Worm (Caenorhabditis elegans) whole organism, mixed stage, embryonic: ENCODE measurements around the gene nhr-285.
A peak's percentile ranks its signal among the peaks of the same experiment; 100 is the strongest.
"Not testable (repeated sequence)": the region's sequence is repeated elsewhere in the genome, so short reads cannot be mapped to it uniquely, and the experiment has no call there.

ENCODE experiments used
- M03D4.4 ChIP-seq: sonication (generic microtip); optimal IDR thresholded peaks from 2 replicates; lab custom pipeline; 2017; ENCODE audit warnings: mild to moderate bottlenecking, missing genetic modification characterization, missing compliant biosample characterization
- bed-3 ChIP-seq: fragments of 200-800 bp; sonication (Bioruptor generic); optimal IDR thresholded peaks from 3 replicates; lab custom pipeline; 2018; ENCODE audit warnings: mild to moderate bottlenecking, missing genetic modification characterization, moderate library complexity, missing compliant biosample characterization
- ceh-39 ChIP-seq: fragments of 150-350 bp; optimal IDR thresholded peaks from 2 replicates; lab custom pipeline; 2014; ENCODE audit warnings: missing biosample characterization, missing genetic modification characterization
- ceh-43 ChIP-seq: fragments of 200-800 bp; sonication (Bioruptor generic); optimal IDR thresholded peaks from 2 replicates; lab custom pipeline; 2018; ENCODE audit warnings: mild to moderate bottlenecking, missing genetic modification characterization, moderate library complexity, missing compliant biosample characterization
- ces-1 ChIP-seq: fragments of 150-350 bp; optimal IDR thresholded peaks from 2 replicates; lab custom pipeline; 2014; ENCODE audit warnings: missing biosample characterization, missing genetic modification reagents, missing genetic modification characterization
- cnd-1 ChIP-seq: fragments of 200-800 bp; sonication (Bioruptor generic); optimal IDR thresholded peaks from 2 replicates; lab custom pipeline; 2018; ENCODE audit warnings: mild to moderate bottlenecking, missing genetic modification characterization, missing compliant biosample characterization
- drap-1 ChIP-seq: fragments of 200-800 bp; sonication (Bioruptor generic); optimal IDR thresholded peaks from 3 replicates; lab custom pipeline; 2018; ENCODE audit warnings: mild to moderate bottlenecking, missing genetic modification characterization, missing compliant biosample characterization
- elt-1 ChIP-seq: sonication (generic microtip); optimal IDR thresholded peaks from 2 replicates; lab custom pipeline; 2017; ENCODE audit warnings: missing genetic modification characterization, mild to moderate bottlenecking, missing compliant biosample characterization, antibody characterized with exemption, moderate library complexity, borderline replicate concordance; ENCODE audit not compliant: insufficient read depth
- elt-3 ChIP-seq: fragments of 150-350 bp; optimal IDR thresholded peaks from 2 replicates; lab custom pipeline; 2014; ENCODE audit warnings: missing biosample characterization, missing genetic modification characterization
- flh-1 ChIP-seq: fragments of 200-800 bp; sonication (Bioruptor generic); optimal IDR thresholded peaks from 2 replicates; lab custom pipeline; 2018; ENCODE audit warnings: mild to moderate bottlenecking, missing genetic modification characterization, moderate library complexity, missing compliant biosample characterization
- ham-2 ChIP-seq: fragments of 200-800 bp; sonication (Bioruptor generic); optimal IDR thresholded peaks from 2 replicates; lab custom pipeline; 2018; ENCODE audit warnings: mild to moderate bottlenecking, missing genetic modification characterization, missing compliant biosample characterization
- hlh-1 ChIP-seq: fragments of 150-350 bp; optimal IDR thresholded peaks from 2 replicates; lab custom pipeline; 2014; ENCODE audit warnings: missing biosample characterization, missing genetic modification reagents, missing genetic modification characterization
- lin-32 ChIP-seq: fragments of 200-800 bp; sonication (Bioruptor generic); optimal IDR thresholded peaks from 2 replicates; lab custom pipeline; 2018; ENCODE audit warnings: mild to moderate bottlenecking, missing genetic modification characterization, missing compliant biosample characterization
- mab-5 ChIP-seq: fragments of 150-350 bp; optimal IDR thresholded peaks from 2 replicates; lab custom pipeline; 2014; ENCODE audit warnings: missing biosample characterization, missing genetic modification characterization
- mep-1 ChIP-seq: fragments of 150-350 bp; optimal IDR thresholded peaks from 2 replicates; lab custom pipeline; 2017; ENCODE audit warnings: missing biosample characterization, missing genetic modification reagents, missing genetic modification characterization, inconsistent platforms
- nhr-12 ChIP-seq: fragments of 150-350 bp; optimal IDR thresholded peaks from 2 replicates; lab custom pipeline; 2014; ENCODE audit warnings: missing biosample characterization, missing genetic modification characterization
- nhr-2 ChIP-seq: fragments of 150-350 bp; optimal IDR thresholded peaks from 2 replicates; lab custom pipeline; 2014; ENCODE audit warnings: missing biosample characterization, missing genetic modification characterization
- nhr-237 ChIP-seq: fragments of 150-350 bp; optimal IDR thresholded peaks from 2 replicates; lab custom pipeline; 2014; ENCODE audit warnings: missing biosample characterization, missing genetic modification characterization
- nhr-28 ChIP-seq: fragments of 150-350 bp; optimal IDR thresholded peaks from 2 replicates; lab custom pipeline; 2014; ENCODE audit warnings: missing biosample characterization, missing genetic modification characterization
- nhr-76 ChIP-seq: sonication (generic microtip); optimal IDR thresholded peaks from 2 replicates; lab custom pipeline; 2017; ENCODE audit warnings: missing biosample characterization, missing genetic modification characterization
- pha-4 ChIP-seq: fragments of 150-350 bp; optimal IDR thresholded peaks from 2 replicates; lab custom pipeline; 2018; ENCODE audit warnings: missing biosample characterization, missing genetic modification reagents, missing genetic modification characterization
- sem-2 ChIP-seq: fragments of 200-800 bp; sonication (Bioruptor generic); optimal IDR thresholded peaks from 2 replicates; lab custom pipeline; 2018; ENCODE audit warnings: mild to moderate bottlenecking, missing genetic modification characterization, missing compliant biosample characterization
- snpc-4 ChIP-seq: fragments of 150-350 bp; optimal IDR thresholded peaks from 2 replicates; lab custom pipeline; 2014; ENCODE audit warnings: missing biosample characterization, missing genetic modification characterization
- sptf-1 ChIP-seq: sonication (generic microtip); optimal IDR thresholded peaks from 2 replicates; lab custom pipeline; 2017; ENCODE audit warnings: mild to moderate bottlenecking, missing genetic modification characterization, moderate library complexity, missing compliant biosample characterization
- tbx-8 ChIP-seq: fragments of 200-800 bp; sonication (Bioruptor generic); optimal IDR thresholded peaks from 2 replicates; lab custom pipeline; 2018; ENCODE audit warnings: mild to moderate bottlenecking, missing genetic modification characterization, moderate library complexity, missing compliant biosample characterization
- unc-39 ChIP-seq: fragments of 150-350 bp; optimal IDR thresholded peaks from 2 replicates; lab custom pipeline; 2014; ENCODE audit warnings: missing biosample characterization, missing genetic modification characterization
- zip-8 ChIP-seq: fragments of 150-350 bp; optimal IDR thresholded peaks from 2 replicates; lab custom pipeline; 2014; ENCODE audit warnings: missing biosample characterization, missing genetic modification characterization

The nhr-285 gene

DNA sequence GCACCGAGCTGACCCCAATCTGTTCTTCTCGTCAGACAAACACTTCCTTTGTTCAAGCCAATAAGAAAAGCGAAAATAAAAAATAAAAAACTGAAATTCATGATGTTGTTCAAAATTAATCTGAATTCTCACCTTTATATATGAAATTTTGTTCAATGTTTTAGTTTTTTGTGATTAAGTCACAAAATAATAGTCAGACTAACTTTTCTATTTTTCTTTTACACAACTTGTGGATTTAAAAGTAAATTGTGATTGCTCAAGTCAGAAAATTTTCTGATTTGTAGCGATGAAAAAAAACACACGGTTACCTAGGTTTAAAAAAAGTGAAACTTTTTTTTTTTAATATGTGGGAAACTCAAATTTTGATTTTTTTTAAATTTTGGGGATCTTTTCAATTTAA, 38.7 kb upstream of the nhr-285 start, which contains the start of gene abf-3:
Gene abf-3 (minus strand): TSS at position 101 of the 400 bp plus-strand sequence.
- TF ChIP-seq nhr-76 (tag; lab: Kevin White, UChicago) (no peak), tbx-8 (GFP tag; lab: Kevin White, UChicago) (no peak), unc-39 (no peak), elt-1 (no peak), flh-1 (GFP tag; lab: Kevin White, UChicago) (no peak), sptf-1 (no peak), pha-4 (tag; lab: Kevin White, UChicago) (no peak), ceh-39 (no peak), ces-1 (GFP tag; lab: Kevin White, UChicago) (no peak), cnd-1 (tag; lab: Kevin White, UChicago) (no peak), nhr-28 (tag; lab: Kevin White, UChicago) (no peak)

DNA sequence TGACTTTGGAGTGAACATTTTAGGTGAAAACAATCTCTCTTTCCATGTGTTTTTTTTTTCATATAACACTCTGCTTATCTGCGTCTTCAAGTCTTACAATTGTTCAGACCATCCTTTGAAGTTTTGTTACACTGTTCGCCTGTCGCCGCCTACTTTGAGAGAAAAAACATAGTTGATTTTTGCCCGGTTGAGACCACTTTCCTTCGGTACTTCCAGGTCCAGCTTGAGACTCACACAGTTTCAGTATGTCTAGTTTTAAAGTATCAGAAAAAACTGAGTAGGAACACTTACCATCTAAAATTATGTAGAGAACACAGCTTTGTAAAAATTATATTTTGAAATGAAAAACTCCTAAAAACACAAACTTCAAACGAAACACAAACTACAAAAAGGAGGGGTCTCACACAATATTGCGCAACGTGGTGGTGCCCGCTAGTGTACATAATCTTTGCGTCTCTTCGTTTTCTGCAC, 37.0 kb upstream of the nhr-285 start, which contains the start of the genes fbxa-69 and F54B8.4:
Gene fbxa-69 (minus strand): TSS at position 10 of the 471 bp plus-strand sequence.
Gene F54B8.4 (plus strand): TSS at position 421 of the 471 bp plus-strand sequence.
- TF ChIP-seq lin-32 (GFP tag; lab: Kevin White, UChicago) = no peak
- TF ChIP-seq drap-1 (GFP tag; lab: Kevin White, UChicago) = no peak
- peak; percentile 19 for TF ChIP-seq zip-8 (tag; lab: Kevin White, UChicago)

DNA sequence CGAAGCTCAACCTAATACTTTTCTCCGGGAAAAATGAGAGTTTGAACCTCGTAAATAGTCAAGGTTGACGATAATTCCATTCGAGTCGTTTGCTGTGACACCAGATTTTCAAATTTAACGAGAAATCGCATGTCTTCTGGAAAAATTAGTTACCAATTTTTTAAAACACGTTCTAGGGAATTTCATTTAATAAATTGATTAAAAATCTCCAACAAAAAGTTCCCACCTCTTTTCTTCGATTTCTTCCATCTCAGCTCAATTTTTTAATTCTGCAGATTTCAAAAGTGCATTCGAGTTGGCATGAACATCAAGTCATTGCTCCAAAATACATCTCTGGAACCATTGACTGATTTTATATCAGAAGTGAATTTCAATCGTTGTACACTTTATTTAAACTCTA, 33.0 kb upstream of the nhr-285 start, which contains the start of gene nhr-282:
Gene nhr-282 (plus strand): TSS at position 301 of the 400 bp plus-strand sequence.
- not testable (repeated sequence) for TF ChIP-seq tbx-8 (GFP tag; lab: Kevin White, UChicago); lin-32 (GFP tag; lab: Kevin White, UChicago); nhr-237
- TF ChIP-seq, all 35 proteins: peak for 0; not testable (repeated sequence) for 35

DNA sequence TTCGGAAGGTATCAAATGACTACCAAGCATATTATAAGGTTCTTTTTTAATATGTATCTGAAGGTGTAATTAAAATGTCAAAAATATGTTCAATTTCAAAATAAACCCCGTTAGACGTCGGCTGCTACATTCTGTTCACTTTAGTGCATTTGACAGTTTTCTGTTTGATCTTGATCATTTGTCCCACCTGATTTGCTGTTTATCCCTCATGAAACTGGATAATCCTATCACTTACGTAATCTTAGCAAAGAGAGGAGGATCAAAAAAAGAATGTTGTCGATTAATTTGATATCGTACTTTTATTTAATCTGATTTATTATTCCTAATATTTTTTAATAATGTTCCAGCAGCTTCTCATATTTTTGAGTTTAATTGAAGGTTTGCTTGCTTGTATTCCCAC, 31.4 kb upstream of the nhr-285 start, which contains the start of gene F54B8.1:
Gene F54B8.1 (plus strand): TSS at position 301 of the 400 bp plus-strand sequence.
- TF ChIP-seq snpc-4 (tag; lab: Kevin White, UChicago) = no peak
- no peak for TF ChIP-seq cnd-1 (tag; lab: Kevin White, UChicago)
- no peak for TF ChIP-seq elt-1
- no peak for TF ChIP-seq ces-1 (GFP tag; lab: Kevin White, UChicago)
- TF ChIP-seq pha-4 (tag; lab: Kevin White, UChicago) = no peak
- TF ChIP-seq hlh-1 (tag; lab: Kevin White, UChicago) = no peak
- TF ChIP-seq mep-1 (tag; lab: Kevin White, UChicago) = no peak
- TF ChIP-seq sem-2 = no peak
- TF ChIP-seq nhr-28 (tag; lab: Kevin White, UChicago) = no peak
- no peak for TF ChIP-seq nhr-76 (tag; lab: Kevin White, UChicago)
- no peak for TF ChIP-seq nhr-2 (tag; lab: Kevin White, UChicago)
- no peak for TF ChIP-seq mab-5 (tag; lab: Kevin White, UChicago)
- TF ChIP-seq bed-3 (GFP tag; lab: Kevin White, UChicago) = no peak
- TF ChIP-seq sptf-1 = no peak
- no peak for TF ChIP-seq tbx-8 (GFP tag; lab: Kevin White, UChicago)
- TF ChIP-seq M03D4.4 (tag; lab: Kevin White, UChicago) = no peak
- no peak for TF ChIP-seq lin-32 (GFP tag; lab: Kevin White, UChicago)
- TF ChIP-seq elt-3 (tag; lab: Kevin White, UChicago) = no peak
- no peak for TF ChIP-seq unc-39
- TF ChIP-seq ceh-43 (GFP tag; lab: Kevin White, UChicago) = no peak
- TF ChIP-seq, all 35 proteins: peak for 0

- no peak for TF ChIP-seq nhr-237
- TF ChIP-seq tbx-8 (GFP tag; lab: Kevin White, UChicago) = no peak
- no peak for TF ChIP-seq sptf-1
- TF ChIP-seq nhr-12 (tag; lab: Kevin White, UChicago) = no peak
- no peak for TF ChIP-seq ham-2 (GFP tag; lab: Kevin White, UChicago)
- no peak for TF ChIP-seq elt-3 (tag; lab: Kevin White, UChicago)
- no peak for TF ChIP-seq flh-1 (GFP tag; lab: Kevin White, UChicago)
- no peak for TF ChIP-seq pha-4 (tag; lab: Kevin White, UChicago)
- TF ChIP-seq, all 35 proteins: peak for 0
These were observed 30.5 kb upstream of the nhr-285 start, which contains the start of gene srsx-36 for ce11 chrV:15809543-15809942. srsx-36 (minus strand) TSS chrV:15809643.

ce11 chrV:15807420-15807819, 28.4 kb upstream of the nhr-285 start, which contains the start of gene srsx-38:
srsx-38 (minus strand) TSS chrV:15807520.
- TF ChIP-seq unc-39; elt-3 (tag; lab: Kevin White, UChicago); ces-1 (GFP tag; lab: Kevin White, UChicago): not testable (repeated sequence)
- TF ChIP-seq, all 35 proteins: peak for 0; not testable (repeated sequence) for 35
